Worm (Caenorhabditis elegans): Measurements from ENCODE around the gene ascc-1.

ce11 chrII:91419-91818 is 33.9 kb downstream of the ascc-1 start, which contains the start of gene mcat-1:
- TF ChIP-seq ama-1 (optimal IDR thresholded peaks at IDR 0.05): no peak
- TF ChIP-seq skn-1 (tag; optimal IDR thresholded peaks at IDR 0.05): no peak
- TF ChIP-seq ztf-11 (tag; optimal IDR thresholded peaks at IDR 0.05): no peak
- TF ChIP-seq ceh-82 (tag; optimal IDR thresholded peaks at IDR 0.05): no peak
- TF ChIP-seq nhr-237 (tag; optimal IDR thresholded peaks at IDR 0.05): no peak
